Worm (Caenorhabditis elegans) whole organism, young adult: ENCODE results near the gene riok-3.

Experiments used
- B0261.1 ChIP-seq: sonication (generic microtip); optimal IDR thresholded peaks from 2 replicates; lab custom pipeline; 2016; ENCODE audit warnings: mild to moderate bottlenecking, missing genetic modification characterization, moderate library complexity, missing compliant biosample characterization
- D2030.7 ChIP-seq: fragments of 200-800 bp; sonication (Bioruptor generic); IDR thresholded peaks from 2 replicates; pipeline ENCODE4 v1.3.6; 2022; ENCODE audit warnings: missing genetic modification reagents, missing genetic modification characterization, missing compliant biosample characterization
- F10E7.11 ChIP-seq: sonication (generic microtip); optimal IDR thresholded peaks from 2 replicates; lab custom pipeline; 2017; ENCODE audit warnings: mild to moderate bottlenecking, missing genetic modification characterization, moderate library complexity, missing compliant biosample characterization
- F55B11.4 ChIP-seq: sonication (generic microtip); optimal IDR thresholded peaks from 2 replicates; lab custom pipeline; 2016; ENCODE audit warnings: missing compliant biosample characterization, missing genetic modification characterization, borderline replicate concordance; ENCODE audit not compliant: insufficient read depth
- K12H6.12 ChIP-seq: fragments of 200-800 bp; sonication (Bioruptor generic); optimal IDR thresholded peaks from 2 replicates; lab custom pipeline; 2018; ENCODE audit warnings: mild to moderate bottlenecking, missing genetic modification characterization, missing compliant biosample characterization
- Y67H2A.10 ChIP-seq: fragments of 200-800 bp; sonication (Bioruptor generic); conservative IDR thresholded peaks from 2 replicates; pipeline ENCODE4 v1.3.6; 2022; ENCODE audit warnings: missing genetic modification reagents, missing genetic modification characterization, missing compliant biosample characterization
- akir-1 ChIP-seq: fragments of 200-800 bp; sonication (Bioruptor generic); optimal IDR thresholded peaks from 2 replicates; lab custom pipeline; 2018; ENCODE audit warnings: mild to moderate bottlenecking, missing genetic modification characterization, moderate library complexity, missing compliant biosample characterization
- ama-1 ChIP-seq, 3 experiments: fragments of 150-350 bp in 1 of 3; sonication (generic microtip) in 2 of 3; optimal IDR thresholded peaks; 2 replicates each; lab custom pipeline; 2014 to 2018; ENCODE audit warnings: missing biosample characterization in 2 of 3, missing genetic modification characterization in 2 of 3, missing genetic modification reagents in 2 of 3
- athp-1 ChIP-seq: sonication (generic microtip); optimal IDR thresholded peaks from 2 replicates; lab custom pipeline; 2017; ENCODE audit warnings: mild to moderate bottlenecking, missing genetic modification characterization, missing compliant biosample characterization
- attf-5 ChIP-seq: fragments of 200-800 bp; sonication (Bioruptor generic); optimal IDR thresholded peaks from 2 replicates; lab custom pipeline; 2018; ENCODE audit warnings: mild to moderate bottlenecking, missing genetic modification characterization, missing compliant biosample characterization
- attf-6 ChIP-seq: fragments of 200-800 bp; sonication (Bioruptor generic); IDR thresholded peaks from 2 replicates; pipeline ENCODE4 v1.3.6; 2022; ENCODE audit warnings: missing genetic modification reagents, missing genetic modification characterization, missing compliant biosample characterization
- ceh-40 ChIP-seq: fragments of 200-800 bp; sonication (Bioruptor generic); IDR thresholded peaks from 2 replicates; pipeline ENCODE4 v1.3.6; 2022; ENCODE audit warnings: missing genetic modification characterization, missing compliant biosample characterization
- ceh-58 ChIP-seq: fragments of 200-800 bp; sonication (Bioruptor generic); IDR thresholded peaks from 2 replicates; pipeline ENCODE4 v1.3.6; 2022; ENCODE audit warnings: missing genetic modification characterization, missing compliant biosample characterization
- ceh-91 ChIP-seq: fragments of 200-800 bp; sonication (Bioruptor generic); IDR thresholded peaks from 2 replicates; pipeline ENCODE4 v1.3.6; 2022; ENCODE audit warnings: missing genetic modification reagents, missing genetic modification characterization, missing compliant biosample characterization
- die-1 ChIP-seq: sonication (generic microtip); optimal IDR thresholded peaks from 2 replicates; lab custom pipeline; 2016; ENCODE audit warnings: missing genotype, mild to moderate bottlenecking, missing genetic modification characterization, missing compliant biosample characterization
- dpl-1 ChIP-seq: fragments of 150-350 bp; optimal IDR thresholded peaks from 2 replicates; lab custom pipeline; 2014; ENCODE audit warnings: missing biosample characterization, missing genetic modification reagents, missing genetic modification characterization
- efl-1 ChIP-seq: fragments of 150-350 bp; optimal IDR thresholded peaks from 2 replicates; lab custom pipeline; 2014; ENCODE audit warnings: missing biosample characterization, missing genetic modification reagents, missing genetic modification characterization
- egl-18 ChIP-seq: fragments of 200-800 bp; sonication (Bioruptor generic); IDR thresholded peaks from 2 replicates; pipeline ENCODE4 v1.3.6; 2022; ENCODE audit warnings: missing genetic modification reagents, missing genetic modification characterization, missing compliant biosample characterization
- ets-4 ChIP-seq: fragments of 200-800 bp; sonication (Bioruptor generic); optimal IDR thresholded peaks from 2 replicates; lab custom pipeline; 2018; ENCODE audit warnings: mild to moderate bottlenecking, missing genetic modification characterization, missing compliant biosample characterization
- him-1 ChIP-seq: sonication (generic microtip); optimal IDR thresholded peaks from 2 replicates; lab custom pipeline; 2016; ENCODE audit warnings: missing genotype, missing genetic modification reagents, missing genetic modification characterization, missing compliant biosample characterization
- hmg-1.2 ChIP-seq: fragments of 200-800 bp; sonication (Bioruptor generic); IDR thresholded peaks from 2 replicates; pipeline ENCODE4 v1.3.6; 2022; ENCODE audit warnings: missing genetic modification reagents, missing genetic modification characterization, missing compliant biosample characterization
- hmg-20 ChIP-seq: fragments of 200-800 bp; sonication (Bioruptor generic); IDR thresholded peaks from 2 replicates; pipeline ENCODE4 v1.3.6; 2022; ENCODE audit warnings: missing genetic modification reagents, missing genetic modification characterization, missing compliant biosample characterization
- hrde-1 ChIP-seq: sonication (generic microtip); optimal IDR thresholded peaks from 2 replicates; lab custom pipeline; 2016; ENCODE audit warnings: missing genetic modification characterization, mild to moderate bottlenecking, missing compliant biosample characterization, moderate library complexity, missing genotype, missing genetic modification reagents, borderline replicate concordance
- hsf-1 ChIP-seq: fragments of 200-800 bp; sonication (Bioruptor generic); IDR thresholded peaks from 2 replicates; pipeline ENCODE4 v1.3.6; 2022; ENCODE audit warnings: missing genetic modification reagents, missing genetic modification characterization, missing compliant biosample characterization
- lin-35 ChIP-seq, 3 experiments: fragments of 150-350 bp in 2 of 3; sonication (generic microtip) in 1 of 3; optimal IDR thresholded peaks; 2 replicates each; lab custom pipeline; 2014 to 2018; ENCODE audit warnings: missing biosample characterization in 3 of 3, missing genetic modification characterization in 3 of 3, missing genetic modification reagents in 3 of 3
- lin-54 ChIP-seq: fragments of 200-800 bp; sonication (Bioruptor generic); optimal IDR thresholded peaks from 2 replicates; lab custom pipeline; 2018; ENCODE audit warnings: mild to moderate bottlenecking, missing genetic modification characterization, missing compliant biosample characterization
- madf-10 ChIP-seq: sonication (generic microtip); optimal IDR thresholded peaks from 2 replicates; lab custom pipeline; 2016; ENCODE audit warnings: mild to moderate bottlenecking, missing genetic modification characterization, missing compliant biosample characterization
- madf-3 ChIP-seq: fragments of 200-800 bp; sonication (Bioruptor generic); IDR thresholded peaks from 2 replicates; pipeline ENCODE4 v1.3.6; 2022; ENCODE audit warnings: missing genetic modification reagents, missing genetic modification characterization, missing compliant biosample characterization
- mcd-1 ChIP-seq: fragments of 200-800 bp; sonication (Bioruptor generic); IDR thresholded peaks from 2 replicates; pipeline ENCODE4 v1.3.6; 2022; ENCODE audit warnings: missing genetic modification reagents, missing genetic modification characterization, missing compliant biosample characterization
- nhr-179 ChIP-seq: sonication (generic microtip); optimal IDR thresholded peaks from 2 replicates; lab custom pipeline; 2016; ENCODE audit warnings: mild to moderate bottlenecking, missing genetic modification characterization, missing compliant biosample characterization
- nhr-27 ChIP-seq: fragments of 200-800 bp; sonication (Bioruptor generic); optimal IDR thresholded peaks from 2 replicates; lab custom pipeline; 2018; ENCODE audit warnings: mild to moderate bottlenecking, missing genetic modification characterization, moderate library complexity, missing compliant biosample characterization
- nhr-90 ChIP-seq: sonication (generic microtip); optimal IDR thresholded peaks from 2 replicates; lab custom pipeline; 2016; ENCODE audit warnings: missing genotype, mild to moderate bottlenecking, missing genetic modification characterization, missing compliant biosample characterization
- pbrm-1 ChIP-seq: fragments of 200-800 bp; sonication (Bioruptor generic); IDR thresholded peaks from 2 replicates; pipeline ENCODE4 v1.3.6; 2022; ENCODE audit warnings: missing genetic modification reagents, missing genetic modification characterization, missing compliant biosample characterization
- rcor-1 ChIP-seq: fragments of 200-800 bp; sonication (Bioruptor generic); IDR thresholded peaks from 2 replicates; pipeline ENCODE4 v1.3.6; 2022; ENCODE audit warnings: missing genetic modification reagents, missing genetic modification characterization, missing compliant biosample characterization
- rec-8 ChIP-seq, 2 experiments: sonication (generic microtip); optimal IDR thresholded peaks; 2 replicates each; lab custom pipeline; 2016; ENCODE audit warnings: mild to moderate bottlenecking in 2 of 2, missing genetic modification characterization in 2 of 2, missing genetic modification reagents in 2 of 2, missing genotype in 2 of 2, missing biosample characterization in 1 of 2, missing compliant biosample characterization in 1 of 2, moderate library complexity in 1 of 2
- repo-1 ChIP-seq: sonication (generic microtip); optimal IDR thresholded peaks from 2 replicates; lab custom pipeline; 2017; ENCODE audit warnings: mild to moderate bottlenecking, missing genetic modification characterization, missing compliant biosample characterization
- sdz-38 ChIP-seq: sonication (generic microtip); optimal IDR thresholded peaks from 2 replicates; lab custom pipeline; 2016; ENCODE audit warnings: missing genotype, missing genetic modification characterization, missing compliant biosample characterization
- sea-2 ChIP-seq: fragments of 200-800 bp; sonication (Bioruptor generic); IDR thresholded peaks from 2 replicates; pipeline ENCODE4 v1.3.6; 2022; ENCODE audit warnings: missing genetic modification characterization, missing compliant biosample characterization
- somi-1 ChIP-seq: fragments of 200-800 bp; sonication (Bioruptor generic); optimal IDR thresholded peaks from 2 replicates; lab custom pipeline; 2018; ENCODE audit warnings: mild to moderate bottlenecking, missing genetic modification characterization, missing compliant biosample characterization
- tlf-1 ChIP-seq: fragments of 200-800 bp; sonication (Bioruptor generic); optimal IDR thresholded peaks from 2 replicates; lab custom pipeline; 2018; ENCODE audit warnings: mild to moderate bottlenecking, missing genetic modification characterization, missing compliant biosample characterization
- unc-130 ChIP-seq: sonication (generic microtip); optimal IDR thresholded peaks from 2 replicates; lab custom pipeline; 2016; ENCODE audit warnings: missing genetic modification reagents, missing genetic modification characterization, missing compliant biosample characterization
- unc-62 ChIP-seq: fragments of 150-350 bp; optimal IDR thresholded peaks from 2 replicates; lab custom pipeline; 2014; ENCODE audit warnings: missing biosample characterization, missing genetic modification reagents, missing genetic modification characterization
- xnd-1 ChIP-seq: sonication (generic microtip); optimal IDR thresholded peaks from 2 replicates; lab custom pipeline; 2016; ENCODE audit warnings: missing genotype, missing genetic modification reagents, missing genetic modification characterization, missing compliant biosample characterization
- zfh-2 ChIP-seq: fragments of 200-800 bp; sonication (Bioruptor generic); conservative IDR thresholded peaks from 2 replicates; pipeline ENCODE4 v1.3.6; 2022; ENCODE audit warnings: missing genetic modification reagents, missing genetic modification characterization, missing compliant biosample characterization
- ztf-22 ChIP-seq: fragments of 200-800 bp; sonication (Bioruptor generic); optimal IDR thresholded peaks from 2 replicates; lab custom pipeline; 2018; ENCODE audit warnings: mild to moderate bottlenecking, missing genetic modification characterization, moderate library complexity, missing compliant biosample characterization
- ztf-26 ChIP-seq: sonication (generic microtip); optimal IDR thresholded peaks from 2 replicates; lab custom pipeline; 2017; ENCODE audit warnings: missing genetic modification characterization, missing compliant biosample characterization

riok-3 gene

DNA sequence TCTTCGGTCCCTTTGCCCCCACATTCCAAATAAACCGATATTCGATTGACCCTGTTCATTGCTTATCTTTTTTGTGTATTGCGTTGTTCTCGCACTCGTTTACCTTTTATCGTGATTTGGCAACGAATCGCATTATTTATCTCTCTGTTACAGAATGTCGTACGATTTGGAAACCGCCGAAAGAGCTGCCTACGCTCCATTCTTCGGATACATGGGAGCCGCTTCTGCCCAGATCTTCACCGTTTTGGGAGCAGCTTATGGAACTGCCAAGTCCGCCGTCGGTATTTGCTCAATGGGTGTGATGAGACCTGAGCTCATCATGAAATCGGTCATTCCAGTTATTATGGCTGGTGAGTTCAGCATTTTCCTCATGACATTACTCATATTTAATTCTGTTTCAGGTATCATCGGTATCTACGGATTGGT, 22.8 kb downstream of the riok-3 start, which contains the start of gene vha-2 (continued):
- TF ChIP-seq ama-1 (optimal IDR thresholded peaks at IDR 0.05; lab: Kevin White, UChicago) (no peak), ama-1 (GFP tag; optimal IDR thresholded peaks at IDR 0.05; lab: Kevin White, UChicago) (peak in 1 of 2 experiments; percentile 10), ztf-26 (tag; lab: Kevin White, UChicago) (peak; percentile 23), akir-1 (GFP tag; lab: Kevin White, UChicago) (peak; percentile 30), hmg-1.2 (GFP tag; lab: Robert Waterston, UW) (no peak; the same call in none of the 2 replicates), madf-3 (0 out of 2 replicates have a peak, but pooled peaks have one; percentile 64), ceh-91 (GFP tag; lab: Robert Waterston, UW) (no peak), rec-8 (tag; optimal IDR thresholded peaks at IDR 0.05; lab: Kevin White, UChicago) (no peak), dpl-1 (GFP tag; lab: Kevin White, UChicago) (no peak), attf-5 (GFP tag; lab: Kevin White, UChicago) (no peak), B0261.1 (tag; lab: Kevin White, UChicago) (no peak), tlf-1 (peak; percentile 76), unc-130 (GFP tag; lab: Kevin White, UChicago) (no peak), madf-10 (peak; percentile 23), K12H6.12 (no peak), ztf-22 (no peak), him-1 (tag; lab: Kevin White, UChicago) (no peak), athp-1 (tag; lab: Kevin White, UChicago) (peak; percentile 77), F55B11.4 (tag; lab: Kevin White, UChicago) (no peak), mcd-1 (GFP tag; lab: Robert Waterston, UW) (peak; percentile 62), sea-2 (no peak), hsf-1 (GFP tag; lab: Robert Waterston, UW) (peak; percentile 76), die-1 (tag; lab: Kevin White, UChicago) (peak; percentile 62), lin-54 (GFP tag; lab: Kevin White, UChicago) (peak; percentile 3), zfh-2 (peak; percentile 30; the same call in 1 of the 2 replicates), rcor-1 (no peak), nhr-179 (tag; lab: Kevin White, UChicago) (no peak), nhr-90 (peak; percentile 43), D2030.7 (GFP tag; lab: Robert Waterston, UW) (peak; percentile 10; the same call in 1 of the 2 replicates), attf-6 (no peak), ceh-58 (no peak), Y67H2A.10 (GFP tag; lab: Robert Waterston, UW) (no peak), hrde-1 (tag; lab: Kevin White, UChicago) (peak; percentile 79), efl-1 (no peak), egl-18 (GFP tag; lab: Robert Waterston, UW) (no peak), F10E7.11 (no peak), repo-1 (tag; lab: Kevin White, UChicago) (peak; percentile 62), lin-35 (GFP tag; optimal IDR thresholded peaks at IDR 0.05; lab: Kevin White, UChicago) (no peak), nhr-27 (no peak), pbrm-1 (GFP tag; lab: Robert Waterston, UW) (peak; percentile 75), unc-62 (GFP tag; lab: Kevin White, UChicago) (no peak), hmg-20 (GFP tag; lab: Robert Waterston, UW) (no peak), somi-1 (GFP tag; lab: Kevin White, UChicago) (no peak), xnd-1 (tag; lab: Kevin White, UChicago) (no peak), ets-4 (GFP tag; lab: Kevin White, UChicago) (peak; percentile 66), ceh-40 (GFP tag; lab: Robert Waterston, UW) (0 out of 2 replicates have a peak, but pooled peaks have one; percentile 8), sdz-38 (tag; lab: Kevin White, UChicago) (no peak)
